Fruit fly (Drosophila melanogaster) whole organism, wandering third instar larva: ENCODE measurements around the gene Spec2.
A peak's percentile ranks its signal among the peaks of the same experiment; 100 is the strongest.

ENCODE experiments used
- Dfd ChIP-seq: fragments of >200 bp; optimal IDR thresholded peaks from 2 replicates; lab custom pipeline; 2017; ENCODE audit warnings: missing biosample characterization, missing genetic modification characterization
- fru ChIP-seq: fragments of 200-800 bp; sonication (Bioruptor generic); optimal IDR thresholded peaks from 3 replicates; lab custom pipeline; 2016; ENCODE audit warnings: missing biosample characterization, mild to moderate bottlenecking, missing genetic modification characterization
- h ChIP-seq: fragments of 200-800 bp; sonication (Bioruptor generic); optimal IDR thresholded peaks from 3 replicates; lab custom pipeline; 2016; ENCODE audit warnings: missing biosample characterization, mild to moderate bottlenecking, missing genetic modification characterization
- pan ChIP-seq: fragments of >200 bp; optimal IDR thresholded peaks from 2 replicates; lab custom pipeline; 2017
- usp ChIP-seq: fragments of >200 bp; optimal IDR thresholded peaks from 2 replicates; lab custom pipeline; 2017; ENCODE audit warnings: missing biosample characterization, missing genetic modification characterization

- peak; percentile 36 for TF ChIP-seq fru (GFP tag; lab: Kevin White, UChicago)
- peak; percentile 48 for TF ChIP-seq h (GFP tag; lab: Kevin White, UChicago)
- no peak for TF ChIP-seq pan (lab: Kevin White, UChicago)
- TF ChIP-seq Dfd (GFP tag; lab: Kevin White, UChicago) = no peak
- TF ChIP-seq usp (GFP tag; lab: Kevin White, UChicago) = no peak
Observed at dm6 chr3R:5648569-5649476, 24.9 kb upstream of the Spec2 start, which contains the start of the genes MTA1-like and Sec23.
